Fruit fly (Drosophila melanogaster) whole organism, embryonic: ENCODE data around the gene cnc.

ENCODE experiments used
- ATbp ChIP-seq: fragments of 200-800 bp; sonication (Bioruptor generic); optimal IDR thresholded peaks from 2 replicates; lab custom pipeline; 2017; ENCODE audit warnings: missing biosample characterization, mild to moderate bottlenecking, missing genetic modification characterization, missing genetic modification reagents
- Adf1 ChIP-seq: fragments of 200-800 bp; sonication (Bioruptor generic); IDR thresholded peaks from 2 replicates; pipeline ENCODE4 v1.3.6; 2022; ENCODE audit warnings: missing biosample characterization, missing genetic modification characterization
- CG11247 ChIP-seq: fragments of 200-800 bp; sonication (Bioruptor generic); IDR thresholded peaks from 2 replicates; pipeline ENCODE4 v1.3.6; 2022; ENCODE audit warnings: missing biosample characterization, missing genetic modification characterization
- CG11560 ChIP-seq: fragments of 200-800 bp; sonication (Bioruptor generic); IDR thresholded peaks from 3 replicates; pipeline ENCODE4 v1.3.6; 2022; ENCODE audit warnings: missing biosample characterization, missing genetic modification characterization
- CG11695 ChIP-seq: fragments of 200-800 bp; sonication (Bioruptor generic); IDR thresholded peaks from 3 replicates; pipeline ENCODE4 v1.3.6; 2022; ENCODE audit warnings: missing biosample characterization, missing genetic modification characterization
- CG11723 ChIP-seq: fragments of 200-800 bp; sonication (Bioruptor generic); optimal IDR thresholded peaks from 2 replicates; lab custom pipeline; 2017; ENCODE audit warnings: missing biosample characterization, mild to moderate bottlenecking, missing genetic modification characterization
- CG12942 ChIP-seq: fragments of 200-800 bp; sonication (Bioruptor generic); optimal IDR thresholded peaks from 3 replicates; lab custom pipeline; 2016; ENCODE audit warnings: missing biosample characterization, missing genetic modification characterization
- CG16779 ChIP-seq: fragments of 200-800 bp; sonication (Bioruptor generic); IDR thresholded peaks from 2 replicates; pipeline ENCODE4 v1.3.6; 2022; ENCODE audit warnings: missing biosample characterization, missing genetic modification characterization
- CG16813 ChIP-seq: fragments of 200-800 bp; sonication (Bioruptor generic); IDR thresholded peaks from 3 replicates; pipeline ENCODE4 v1.3.6; 2022; ENCODE audit warnings: missing biosample characterization, missing genetic modification characterization; ENCODE audit not compliant: partially characterized antibody
- CG17186 ChIP-seq: fragments of 200-800 bp; sonication (Bioruptor generic); optimal IDR thresholded peaks from 3 replicates; lab custom pipeline; 2017; ENCODE audit warnings: missing biosample characterization, missing genetic modification reagents, missing genetic modification characterization
- CG17359 ChIP-seq: fragments of 200-800 bp; sonication (Bioruptor generic); optimal IDR thresholded peaks from 3 replicates; lab custom pipeline; 2018; ENCODE audit warnings: missing biosample characterization, mild to moderate bottlenecking, missing genetic modification characterization, moderate library complexity
- CG1792 ChIP-seq: fragments of 200-800 bp; sonication (Bioruptor generic); optimal IDR thresholded peaks from 2 replicates; lab custom pipeline; 2016; ENCODE audit warnings: missing biosample characterization, missing genetic modification characterization
- CG18764 ChIP-seq: fragments of 200-800 bp; sonication (Bioruptor generic); optimal IDR thresholded peaks from 3 replicates; lab custom pipeline; 2016; ENCODE audit warnings: missing biosample characterization, missing genetic modification characterization
- CG31365 ChIP-seq: fragments of 200-800 bp; sonication (Bioruptor generic); optimal IDR thresholded peaks from 2 replicates; lab custom pipeline; 2018; ENCODE audit warnings: missing biosample characterization, mild to moderate bottlenecking, missing genetic modification characterization
- CG32772 ChIP-seq: fragments of 200-800 bp; sonication (Bioruptor generic); IDR thresholded peaks from 2 replicates; pipeline ENCODE4 v1.3.6; 2022; ENCODE audit warnings: missing biosample characterization, missing genetic modification characterization
- CG6175 ChIP-seq: fragments of 200-800 bp; sonication (Bioruptor generic); IDR thresholded peaks from 3 replicates; pipeline ENCODE4 v1.3.6; 2022; ENCODE audit warnings: missing biosample characterization, missing genetic modification characterization
- CG6683 ChIP-seq: fragments of 200-800 bp; sonication (Bioruptor generic); optimal IDR thresholded peaks from 2 replicates; lab custom pipeline; 2017; ENCODE audit warnings: missing biosample characterization, mild to moderate bottlenecking, missing genetic modification characterization, missing genetic modification reagents
- CG7786 ChIP-seq: fragments of 200-800 bp; sonication (Bioruptor generic); optimal IDR thresholded peaks from 2 replicates; lab custom pipeline; 2016; ENCODE audit warnings: missing biosample characterization, missing genetic modification characterization
- CG8388 ChIP-seq: fragments of 200-800 bp; sonication (Bioruptor generic); optimal IDR thresholded peaks from 2 replicates; lab custom pipeline; 2019; ENCODE audit warnings: missing biosample characterization, mild to moderate bottlenecking, missing genetic modification characterization, moderate library complexity
- CG9609 ChIP-seq: fragments of 200-800 bp; sonication (Bioruptor generic); optimal IDR thresholded peaks from 3 replicates; lab custom pipeline; 2016; ENCODE audit warnings: missing biosample characterization, missing genetic modification characterization
- E2f1 ChIP-seq: fragments of 200-800 bp; sonication (Bioruptor generic); IDR thresholded peaks from 2 replicates; pipeline ENCODE4 v1.3.6; 2022; ENCODE audit warnings: missing biosample characterization, missing genetic modification characterization
- Gsc ChIP-seq: fragments of 200-800 bp; sonication (Bioruptor generic); IDR thresholded peaks from 2 replicates; pipeline ENCODE4 v1.3.6; 2022; ENCODE audit warnings: missing biosample characterization, missing genetic modification characterization
- Hmr ChIP-seq: fragments of 200-800 bp; sonication (Bioruptor generic); optimal IDR thresholded peaks from 3 replicates; lab custom pipeline; 2017; ENCODE audit warnings: mild to moderate bottlenecking, missing biosample characterization, missing genetic modification reagents, missing genetic modification characterization
- Hr78 ChIP-seq, 2 experiments: fragments of 200-800 bp in 1 of 2; fragments of >200 bp in 1 of 2; sonication (Bioruptor generic) in 1 of 2; optimal IDR thresholded peaks; 2 replicates each; lab custom pipeline; 2017 to 2019; ENCODE audit warnings: missing biosample characterization in 2 of 2, missing genetic modification characterization in 2 of 2, mild to moderate bottlenecking in 1 of 2, moderate library complexity in 1 of 2
- Lim3 ChIP-seq: fragments of 200-800 bp; sonication (Bioruptor generic); IDR thresholded peaks from 2 replicates; pipeline ENCODE4 v1.3.6; 2022; ENCODE audit warnings: missing biosample characterization, missing genetic modification characterization
- Neu2 ChIP-seq: fragments of 200-800 bp; sonication (Bioruptor generic); optimal IDR thresholded peaks from 3 replicates; lab custom pipeline; 2016; ENCODE audit warnings: missing biosample characterization, missing genetic modification characterization, borderline replicate concordance
- Oli ChIP-seq: fragments of 200-800 bp; sonication (Bioruptor generic); optimal IDR thresholded peaks from 2 replicates; lab custom pipeline; 2018; ENCODE audit warnings: missing biosample characterization, mild to moderate bottlenecking, missing genetic modification characterization, moderate library complexity
- Side ChIP-seq: fragments of 200-800 bp; sonication (Bioruptor generic); optimal IDR thresholded peaks from 2 replicates; lab custom pipeline; 2016; ENCODE audit warnings: missing biosample characterization, missing genetic modification characterization
- YL-1 ChIP-seq: fragments of 200-800 bp; sonication (Bioruptor generic); optimal IDR thresholded peaks from 3 replicates; lab custom pipeline; 2017; ENCODE audit warnings: missing biosample characterization, mild to moderate bottlenecking, missing genetic modification characterization
- bab2 ChIP-seq: fragments of 200-800 bp; sonication (Bioruptor generic); optimal IDR thresholded peaks from 2 replicates; lab custom pipeline; 2016; ENCODE audit warnings: missing biosample characterization, missing genetic modification characterization
- bigmax ChIP-seq: fragments of 200-800 bp; sonication (Bioruptor generic); optimal IDR thresholded peaks from 2 replicates; lab custom pipeline; 2018; ENCODE audit warnings: missing biosample characterization, mild to moderate bottlenecking, missing genetic modification characterization
- bsh ChIP-seq, 2 experiments: fragments of 200-800 bp; sonication (Bioruptor generic); optimal IDR thresholded peaks; 2 replicates each; lab custom pipeline; 2017 to 2018; ENCODE audit warnings: mild to moderate bottlenecking in 2 of 2, missing biosample characterization in 2 of 2, missing genetic modification characterization in 2 of 2, moderate library complexity in 1 of 2
- caup ChIP-seq: fragments of 200-800 bp; sonication (Bioruptor generic); optimal IDR thresholded peaks from 3 replicates; lab custom pipeline; 2017; ENCODE audit warnings: missing biosample characterization, mild to moderate bottlenecking, missing genetic modification characterization, moderate library complexity; ENCODE audit not compliant: severe bottlenecking
- fd102C ChIP-seq: fragments of 200-800 bp; sonication (Bioruptor generic); optimal IDR thresholded peaks from 2 replicates; lab custom pipeline; 2018; ENCODE audit warnings: missing biosample characterization, mild to moderate bottlenecking, missing genetic modification characterization, moderate library complexity
- grn ChIP-seq: fragments of 200-800 bp; sonication (Bioruptor generic); optimal IDR thresholded peaks from 3 replicates; lab custom pipeline; 2017; ENCODE audit warnings: missing biosample characterization, missing genetic modification characterization
- hb ChIP-seq: fragments of 200-800 bp; sonication (Bioruptor generic); IDR thresholded peaks from 3 replicates; pipeline ENCODE4 v1.3.6; 2022; ENCODE audit warnings: missing biosample characterization, missing genetic modification characterization; ENCODE audit not compliant: partially characterized antibody
- inv ChIP-seq: fragments of 200-800 bp; sonication (Bioruptor generic); IDR thresholded peaks from 2 replicates; pipeline ENCODE4 v1.3.6; 2022; ENCODE audit warnings: missing biosample characterization, missing genetic modification characterization; ENCODE audit not compliant: partially characterized antibody
- jing ChIP-seq: fragments of 200-800 bp; sonication (Bioruptor generic); optimal IDR thresholded peaks from 2 replicates; lab custom pipeline; 2018; ENCODE audit warnings: missing biosample characterization, mild to moderate bottlenecking, missing genetic modification characterization
- mirr ChIP-seq: fragments of 200-800 bp; sonication (Bioruptor generic); optimal IDR thresholded peaks from 3 replicates; lab custom pipeline; 2018; ENCODE audit warnings: missing biosample characterization, mild to moderate bottlenecking, missing genetic modification characterization
- nerfin-1 ChIP-seq: fragments of 200-800 bp; sonication (Bioruptor generic); optimal IDR thresholded peaks from 3 replicates; lab custom pipeline; 2019; ENCODE audit warnings: missing biosample characterization, mild to moderate bottlenecking, missing genetic modification characterization, moderate library complexity
- pan ChIP-seq, 4 experiments: fragments of >200 bp in 3 of 4; fragments of 200-800 bp in 1 of 4; sonication (Bioruptor generic) in 1 of 4; optimal IDR thresholded peaks in 3 of 4; IDR thresholded peaks in 1 of 4; 2 replicates each; pipeline versions ENCODE4 v1.3.6 to Lab custom; 2017 to 2022; ENCODE audit warnings: missing biosample characterization in 2 of 4, missing genetic modification characterization in 2 of 4, mixed read lengths in 1 of 4
- sd ChIP-seq: fragments of 200-800 bp; sonication (Bioruptor generic); optimal IDR thresholded peaks from 3 replicates; lab custom pipeline; 2018; ENCODE audit warnings: missing biosample characterization, mild to moderate bottlenecking, missing genetic modification characterization, moderate library complexity
- ttk ChIP-seq: fragments of 200-800 bp; sonication (Bioruptor generic); IDR thresholded peaks from 2 replicates; pipeline ENCODE4 v2.1.2; 2022; ENCODE audit warnings: missing biosample characterization, missing genetic modification characterization
- vvl ChIP-seq: fragments of 200-800 bp; sonication (Bioruptor generic); IDR thresholded peaks from 2 replicates; pipeline ENCODE4 v1.3.6; 2022; ENCODE audit warnings: missing biosample characterization, missing genetic modification characterization
- yki ChIP-seq: fragments of >200 bp; optimal IDR thresholded peaks from 3 replicates; lab custom pipeline; 2018
- zf30C ChIP-seq: fragments of 200-800 bp; sonication (Bioruptor generic); optimal IDR thresholded peaks from 3 replicates; lab custom pipeline; 2018; ENCODE audit warnings: missing biosample characterization, mild to moderate bottlenecking, missing genetic modification characterization
- zfh1 ChIP-seq: fragments of 200-800 bp; sonication (Bioruptor generic); IDR thresholded peaks from 3 replicates; pipeline ENCODE4 v1.3.6; 2022; ENCODE audit warnings: missing biosample characterization, missing genetic modification characterization

cnc gene

dm6 chr3R:23189958-23190900 is 36.3 kb downstream of the cnc start (continued):
- TF ChIP-seq caup (GFP tag; lab: Kevin White, UChicago) (peak; percentile 64), Lim3 (GFP tag; lab: Robert Waterston, UW) (no peak), YL-1 (no peak), CG32772 (peak; percentile 54), CG18764 (GFP tag; lab: Kevin White, UChicago) (peak; percentile 30), nerfin-1 (tag; lab: Kevin White, UChicago) (peak; percentile 53), CG11695 (peak; percentile 84), jing (GFP tag; lab: Kevin White, UChicago) (peak; percentile 45), mirr (GFP tag; lab: Kevin White, UChicago) (peak; percentile 73), grn (GFP tag; lab: Kevin White, UChicago) (no peak), CG6175 (GFP tag; lab: Robert Waterston, UW) (0 out of 3 replicates have a peak, but pooled peaks have one; percentile 11), yki (lab: Kevin White, UChicago) (no peak), ATbp (GFP tag; lab: Kevin White, UChicago) (peak; percentile 57), Adf1 (GFP tag; lab: Robert Waterston, UW) (no peak; the same call in none of the 2 replicates), fd102C (GFP tag; lab: Kevin White, UChicago) (no peak), E2f1 (GFP tag; lab: Robert Waterston, UW) (peak; percentile 71), Oli (tag; lab: Kevin White, UChicago) (peak; percentile 83), pan (optimal IDR thresholded peaks at IDR 0.05; lab: Kevin White, UChicago) (no peak), pan (GFP tag; optimal IDR thresholded peaks at IDR 0.05 in 1 of 2, IDR thresholded peaks at IDR 0.05 in 1 of 2) (peak in 1 of 2 experiments; percentile 74), Side (peak; percentile 65), CG12942 (GFP tag; lab: Kevin White, UChicago) (peak; percentile 13), inv (GFP tag; lab: Robert Waterston, UW) (no peak), CG8388 (peak; percentile 44), Gsc (no peak), CG16813 (GFP tag; lab: Robert Waterston, UW) (no peak), CG11247 (peak; percentile 75), ttk (GFP tag; lab: Robert Waterston, UW) (peak; percentile 56), hb (GFP tag; lab: Robert Waterston, UW) (no peak), sd (tag; lab: Kevin White, UChicago) (peak; percentile 55), Neu2 (GFP tag; lab: Kevin White, UChicago) (no peak), zfh1 (GFP tag; lab: Robert Waterston, UW) (peak; percentile 77), CG11560 (tag; lab: Robert Waterston, UW) (peak; percentile 50; the same call in 1 of the 3 replicates), CG6683 (GFP tag; lab: Kevin White, UChicago) (peak; percentile 45), Hr78 (GFP tag; optimal IDR thresholded peaks at IDR 0.05; lab: Kevin White, UChicago) (peak in 1 of 2 experiments; percentile 57), vvl (GFP tag; lab: Robert Waterston, UW) (peak; percentile 76), bigmax (GFP tag; lab: Kevin White, UChicago) (no peak), CG9609 (GFP tag; lab: Kevin White, UChicago) (peak; percentile 35), bsh (GFP tag; optimal IDR thresholded peaks at IDR 0.05; lab: Kevin White, UChicago) (peak in 1 of 2 experiments; percentile 82), CG16779 (GFP tag; lab: Robert Waterston, UW) (no peak), Hmr (peak; percentile 59), CG31365 (tag; lab: Kevin White, UChicago) (peak; percentile 51), bab2 (GFP tag; lab: Kevin White, UChicago) (peak; percentile 70), CG1792 (GFP tag; lab: Kevin White, UChicago) (peak; percentile 60), CG7786 (GFP tag; lab: Kevin White, UChicago) (peak; percentile 77), CG17186 (GFP tag; lab: Kevin White, UChicago) (no peak), CG11723 (GFP tag; lab: Kevin White, UChicago) (peak; percentile 30), zf30C (GFP tag; lab: Kevin White, UChicago) (no peak), CG17359 (tag; lab: Kevin White, UChicago) (peak; percentile 79)
